Fruit fly (Drosophila melanogaster): ENCODE measurements around the gene Atet.

The Atet gene

dm6 chr2L:4386926-4387550 is 53.3 kb downstream of the Atet start, which contains the start of gene Psf2 (continued):
- TF ChIP-seq nom (GFP tag; optimal IDR thresholded peaks at IDR 0.05) (no peak), pan (optimal IDR thresholded peaks at IDR 0.05) (no peak), pan (GFP tag; optimal IDR thresholded peaks at IDR 0.05 in 1 of 2, IDR thresholded peaks at IDR 0.05 in 1 of 2) (no peak), Awh (GFP tag; IDR thresholded peaks at IDR 0.05) (no peak), sens (GFP tag) (no peak), Lhr (GFP tag; optimal IDR thresholded peaks at IDR 0.05) (peak; percentile 21), chif (GFP tag; optimal IDR thresholded peaks at IDR 0.05) (no peak), tna (GFP tag; IDR thresholded peaks at IDR 0.05; ENCODE audit: partially characterized antibody) (peak; percentile 47; the same call in 1 of the 2 replicates), CG34224 (GFP tag; IDR thresholded peaks at IDR 0.05; ENCODE audit: partially characterized antibody) (peak; percentile 65; the same call in 2 of the 3 replicates), Deaf1 (tag; optimal IDR thresholded peaks at IDR 0.05) (no peak), CG9437 (GFP tag; optimal IDR thresholded peaks at IDR 0.05) (no peak), CG6272 (GFP tag; IDR thresholded peaks at IDR 0.05) (no peak), CG6813 (GFP tag; optimal IDR thresholded peaks at IDR 0.05) (no peak), Sox100B (GFP tag; optimal IDR thresholded peaks at IDR 0.05) (no peak), Vsx1 (GFP tag; optimal IDR thresholded peaks at IDR 0.05) (no peak), CG3281 (GFP tag; optimal IDR thresholded peaks at IDR 0.05) (no peak), CG17829 (tag; optimal IDR thresholded peaks at IDR 0.05) (no peak), B-H2 (GFP tag; optimal IDR thresholded peaks at IDR 0.05) (no peak), Pdp1 (GFP tag; optimal IDR thresholded peaks at IDR 0.05) (peak in 1 of 2 experiments; percentile 37), bbx (GFP tag; IDR thresholded peaks at IDR 0.05; ENCODE audit: partially characterized antibody) (peak; percentile 69), pum (GFP tag; optimal IDR thresholded peaks at IDR 0.05) (no peak), luna (GFP tag; optimal IDR thresholded peaks at IDR 0.05) (no peak), bcd (GFP tag; optimal IDR thresholded peaks at IDR 0.05) (no peak), dan (GFP tag; IDR thresholded peaks at IDR 0.05) (no peak), CG11696 (GFP tag; IDR thresholded peaks at IDR 0.05) (no peak), zf30C (GFP tag; optimal IDR thresholded peaks at IDR 0.05) (no peak), ken (GFP tag; IDR thresholded peaks at IDR 0.05) (no peak), CG30403 (GFP tag; optimal IDR thresholded peaks at IDR 0.05) (no peak), Nf-YA (GFP tag; IDR thresholded peaks at IDR 0.05) (no peak), CG10543 (GFP tag; optimal IDR thresholded peaks at IDR 0.05) (no peak), CG1529 (GFP tag; optimal IDR thresholded peaks at IDR 0.05) (no peak), CG15073 (GFP tag; optimal IDR thresholded peaks at IDR 0.05) (no peak), sna (GFP tag; IDR thresholded peaks at IDR 0.05; ENCODE audit: partially characterized antibody) (0 out of 2 replicates have a peak, but pooled peaks have one; percentile 25), schlank (tag; optimal IDR thresholded peaks at IDR 0.05) (no peak), CG12219 (GFP tag; optimal IDR thresholded peaks at IDR 0.05) (no peak), eve (GFP tag; optimal IDR thresholded peaks at IDR 0.05) (no peak), Ravus (GFP tag; IDR thresholded peaks at IDR 0.05) (no peak), danr (GFP tag; IDR thresholded peaks at IDR 0.05) (no peak), chinmo (GFP tag; IDR thresholded peaks at IDR 0.05; ENCODE audit: partially characterized antibody) (peak; percentile 75; the same call in 1 of the 4 replicates), Myb (GFP tag; optimal IDR thresholded peaks at IDR 0.05) (peak; percentile 99), Blimp-1 (GFP tag; optimal IDR thresholded peaks at IDR 0.05) (no peak), Sry-δ (GFP tag; optimal IDR thresholded peaks at IDR 0.05) (peak; percentile 90), CG1647 (GFP tag; optimal IDR thresholded peaks at IDR 0.05) (no peak), Antp (GFP tag; optimal IDR thresholded peaks at IDR 0.05) (peak; percentile 24), CG14710 (tag; optimal IDR thresholded peaks at IDR 0.05) (peak; percentile 26), CG8765 (GFP tag; IDR thresholded peaks at IDR 0.05) (no peak), seq (GFP tag; IDR thresholded peaks at IDR 0.05) (no peak), dmrt99B (tag; optimal IDR thresholded peaks at IDR 0.05) (no peak), crol (GFP tag; IDR thresholded peaks at IDR 0.05) (no peak), cwo (GFP tag; optimal IDR thresholded peaks at IDR 0.05) (no peak)

All from whole organism, embryonic.